Worm (Caenorhabditis elegans) whole organism, young adult: Measurements from ENCODE around the gene Y49F6B.13.
A peak's percentile ranks its signal among the peaks of the same experiment; 100 is the strongest.

Experiments
- F10E7.11 ChIP-seq: sonication (generic microtip); optimal IDR thresholded peaks from 2 replicates; lab custom pipeline; 2017; ENCODE audit warnings: mild to moderate bottlenecking, missing genetic modification characterization, moderate library complexity, missing compliant biosample characterization
- F22D6.2 ChIP-seq: sonication (generic microtip); optimal IDR thresholded peaks from 2 replicates; lab custom pipeline; 2016; ENCODE audit warnings: mild to moderate bottlenecking, missing genetic modification characterization, missing compliant biosample characterization
- T07F8.4 ChIP-seq: sonication (generic microtip); optimal IDR thresholded peaks from 2 replicates; lab custom pipeline; 2016; ENCODE audit warnings: mild to moderate bottlenecking, missing genetic modification characterization, moderate library complexity, missing compliant biosample characterization
- T26A5.8 ChIP-seq: sonication (generic microtip); optimal IDR thresholded peaks from 2 replicates; lab custom pipeline; 2016; ENCODE audit warnings: missing genetic modification characterization, missing compliant biosample characterization
- Y53F4B.3 ChIP-seq: fragments of 200-800 bp; sonication (Bioruptor generic); IDR thresholded peaks from 2 replicates; pipeline ENCODE4 v1.3.6; 2022; ENCODE audit warnings: missing genetic modification reagents, missing genetic modification characterization, missing compliant biosample characterization
- attf-5 ChIP-seq: fragments of 200-800 bp; sonication (Bioruptor generic); optimal IDR thresholded peaks from 2 replicates; lab custom pipeline; 2018; ENCODE audit warnings: mild to moderate bottlenecking, missing genetic modification characterization, missing compliant biosample characterization
- bed-1 ChIP-seq: fragments of 200-800 bp; sonication (Bioruptor generic); IDR thresholded peaks from 2 replicates; pipeline ENCODE4 v1.3.6; 2022; ENCODE audit warnings: missing genetic modification reagents, missing genetic modification characterization, missing compliant biosample characterization
- cebp-1 ChIP-seq, 2 experiments: fragments of 200-800 bp in 1 of 2; sonication (Bioruptor generic) in 1 of 2; sonication (generic microtip) in 1 of 2; IDR thresholded peaks in 1 of 2; optimal IDR thresholded peaks in 1 of 2; 2 replicates each; pipeline versions ENCODE4 v1.3.6 to Lab custom; 2017 to 2022; ENCODE audit warnings: missing compliant biosample characterization in 2 of 2, missing genetic modification characterization in 2 of 2, mild to moderate bottlenecking in 1 of 2, missing genetic modification reagents in 1 of 2, moderate library complexity in 1 of 2
- ceh-27 ChIP-seq: fragments of 200-800 bp; sonication (Bioruptor generic); optimal IDR thresholded peaks from 2 replicates; lab custom pipeline; 2018; ENCODE audit warnings: mild to moderate bottlenecking, missing genetic modification characterization, moderate library complexity, missing compliant biosample characterization
- ceh-40 ChIP-seq: fragments of 200-800 bp; sonication (Bioruptor generic); IDR thresholded peaks from 2 replicates; pipeline ENCODE4 v1.3.6; 2022; ENCODE audit warnings: missing genetic modification characterization, missing compliant biosample characterization
- chd-7 ChIP-seq: sonication (generic microtip); optimal IDR thresholded peaks from 2 replicates; lab custom pipeline; 2016; ENCODE audit warnings: mild to moderate bottlenecking, missing genetic modification characterization, moderate library complexity, missing compliant biosample characterization
- egl-18 ChIP-seq: fragments of 200-800 bp; sonication (Bioruptor generic); IDR thresholded peaks from 2 replicates; pipeline ENCODE4 v1.3.6; 2022; ENCODE audit warnings: missing genetic modification reagents, missing genetic modification characterization, missing compliant biosample characterization
- egrh-3 ChIP-seq: fragments of 200-800 bp; sonication (Bioruptor generic); IDR thresholded peaks from 2 replicates; pipeline ENCODE4 v1.3.6; 2022; ENCODE audit warnings: missing genetic modification reagents, missing genetic modification characterization, missing compliant biosample characterization
- fkh-3 ChIP-seq: sonication (generic microtip); optimal IDR thresholded peaks from 2 replicates; lab custom pipeline; 2016; ENCODE audit warnings: mild to moderate bottlenecking, missing genetic modification characterization, missing compliant biosample characterization
- hmg-1.2 ChIP-seq: fragments of 200-800 bp; sonication (Bioruptor generic); IDR thresholded peaks from 2 replicates; pipeline ENCODE4 v1.3.6; 2022; ENCODE audit warnings: missing genetic modification reagents, missing genetic modification characterization, missing compliant biosample characterization
- hmg-20 ChIP-seq: fragments of 200-800 bp; sonication (Bioruptor generic); IDR thresholded peaks from 2 replicates; pipeline ENCODE4 v1.3.6; 2022; ENCODE audit warnings: missing genetic modification reagents, missing genetic modification characterization, missing compliant biosample characterization
- hsf-1 ChIP-seq: fragments of 200-800 bp; sonication (Bioruptor generic); IDR thresholded peaks from 2 replicates; pipeline ENCODE4 v1.3.6; 2022; ENCODE audit warnings: missing genetic modification reagents, missing genetic modification characterization, missing compliant biosample characterization
- madf-6 ChIP-seq: fragments of 200-800 bp; sonication (Bioruptor generic); IDR thresholded peaks from 2 replicates; pipeline ENCODE4 v1.3.6; 2022; ENCODE audit warnings: missing genetic modification reagents, missing genetic modification characterization, missing compliant biosample characterization
- mcd-1 ChIP-seq: fragments of 200-800 bp; sonication (Bioruptor generic); IDR thresholded peaks from 2 replicates; pipeline ENCODE4 v1.3.6; 2022; ENCODE audit warnings: missing genetic modification reagents, missing genetic modification characterization, missing compliant biosample characterization
- nfya-1 ChIP-seq: sonication (generic microtip); optimal IDR thresholded peaks from 2 replicates; lab custom pipeline; 2017; ENCODE audit warnings: antibody characterized with exemption, missing compliant biosample characterization, missing genetic modification characterization, borderline replicate concordance; ENCODE audit not compliant: insufficient read depth
- nfya-2 ChIP-seq: fragments of 200-800 bp; sonication (Bioruptor generic); IDR thresholded peaks from 2 replicates; pipeline ENCODE4 v1.3.6; 2022; ENCODE audit warnings: missing genetic modification reagents, missing genetic modification characterization, missing compliant biosample characterization
- nhr-179 ChIP-seq: sonication (generic microtip); optimal IDR thresholded peaks from 2 replicates; lab custom pipeline; 2016; ENCODE audit warnings: mild to moderate bottlenecking, missing genetic modification characterization, missing compliant biosample characterization
- pbrm-1 ChIP-seq: fragments of 200-800 bp; sonication (Bioruptor generic); IDR thresholded peaks from 2 replicates; pipeline ENCODE4 v1.3.6; 2022; ENCODE audit warnings: missing genetic modification reagents, missing genetic modification characterization, missing compliant biosample characterization
- sea-2 ChIP-seq: fragments of 200-800 bp; sonication (Bioruptor generic); IDR thresholded peaks from 2 replicates; pipeline ENCODE4 v1.3.6; 2022; ENCODE audit warnings: missing genetic modification characterization, missing compliant biosample characterization
- zfh-2 ChIP-seq: fragments of 200-800 bp; sonication (Bioruptor generic); conservative IDR thresholded peaks from 2 replicates; pipeline ENCODE4 v1.3.6; 2022; ENCODE audit warnings: missing genetic modification reagents, missing genetic modification characterization, missing compliant biosample characterization

Y49F6B.13 gene

ce11 chrII:3428158-3428704, 43.3 kb downstream of the Y49F6B.13 start:
- TF ChIP-seq T07F8.4 (tag; lab: Kevin White, UChicago) (no peak), T26A5.8 (tag; lab: Kevin White, UChicago) (no peak), attf-5 (GFP tag; lab: Kevin White, UChicago) (peak; percentile 34), hmg-1.2 (GFP tag; lab: Robert Waterston, UW) (peak; percentile 55; the same call in 1 of the 2 replicates), fkh-3 (tag; lab: Kevin White, UChicago) (no peak), pbrm-1 (no peak), ceh-27 (GFP tag; lab: Kevin White, UChicago) (peak; percentile 56), cebp-1 (GFP tag; IDR thresholded peaks at IDR 0.05; lab: Robert Waterston, UW) (no peak), cebp-1 (tag; optimal IDR thresholded peaks at IDR 0.05; lab: Kevin White, UChicago) (peak; percentile 29), egrh-3 (peak; percentile 57), mcd-1 (GFP tag; lab: Robert Waterston, UW) (peak; percentile 40; the same call in 1 of the 2 replicates), zfh-2 (GFP tag; lab: Robert Waterston, UW) (peak; percentile 92)

ce11 chrII:3425433-3425832, 46.1 kb downstream of the Y49F6B.13 start, which contains the start of gene nep-11:
nep-11 (minus strand) TSS chrII:3425533.
- TF ChIP-seq egl-18 (GFP tag; lab: Robert Waterston, UW), result no peak
- TF ChIP-seq hsf-1 (GFP tag; lab: Robert Waterston, UW), result no peak
- TF ChIP-seq sea-2, result no peak
- no peak for TF ChIP-seq nfya-2
- no peak for TF ChIP-seq ceh-40 (GFP tag; lab: Robert Waterston, UW)
- no peak for TF ChIP-seq bed-1 (GFP tag; lab: Robert Waterston, UW)
- no peak for TF ChIP-seq nhr-179 (tag; lab: Kevin White, UChicago)
- TF ChIP-seq madf-6 (GFP tag; lab: Robert Waterston, UW), result no peak
- no peak for TF ChIP-seq chd-7 (tag; lab: Kevin White, UChicago)
- no peak for TF ChIP-seq hmg-20 (GFP tag; lab: Robert Waterston, UW)
- TF ChIP-seq nfya-1 (tag; lab: Kevin White, UChicago), result no peak
- TF ChIP-seq pbrm-1, result no peak
- no peak for TF ChIP-seq Y53F4B.3 (GFP tag; lab: Robert Waterston, UW)
- TF ChIP-seq F10E7.11 (tag; lab: Kevin White, UChicago), result no peak
- TF ChIP-seq mcd-1 (GFP tag; lab: Robert Waterston, UW), result no peak

- peak; percentile 34; the same call in 1 of the 2 replicates for TF ChIP-seq hmg-1.2 (GFP tag; lab: Robert Waterston, UW)
- TF ChIP-seq F22D6.2 (tag; lab: Kevin White, UChicago), result no peak
- no peak for TF ChIP-seq T07F8.4 (tag; lab: Kevin White, UChicago)
Observed at ce11 chrII:3422938-3423337, 48.6 kb downstream of the Y49F6B.13 start.
